Worm (Caenorhabditis elegans) whole organism, midembryonic: ENCODE measurements around the gene D1022.3.

Experiments used
- T22C8.4 ChIP-seq: fragments of 200-800 bp; sonication (Bioruptor generic); IDR thresholded peaks from 2 replicates; pipeline ENCODE4 v1.3.6; 2022; ENCODE audit warnings: missing genetic modification characterization, missing compliant biosample characterization
- cog-1 ChIP-seq: sonication (generic microtip); optimal IDR thresholded peaks from 2 replicates; lab custom pipeline; 2016; ENCODE audit warnings: missing genetic modification characterization, missing compliant biosample characterization
- flt-1 ChIP-seq: fragments of 200-800 bp; sonication (Bioruptor generic); IDR thresholded peaks from 2 replicates; pipeline ENCODE4 v1.3.6; 2022; ENCODE audit warnings: missing genetic modification characterization, missing compliant biosample characterization
- med-1 ChIP-seq: sonication (generic microtip); optimal IDR thresholded peaks from 2 replicates; lab custom pipeline; 2017; ENCODE audit warnings: missing genetic modification characterization, mild to moderate bottlenecking, missing compliant biosample characterization, antibody characterized with exemption, missing genetic modification reagents; ENCODE audit not compliant: insufficient read depth
- ref-1 ChIP-seq: fragments of 200-800 bp; sonication (Bioruptor generic); conservative IDR thresholded peaks from 2 replicates; pipeline ENCODE4 v1.3.6; 2022; ENCODE audit warnings: missing genetic modification reagents, missing genetic modification characterization, missing compliant biosample characterization
- tab-1 ChIP-seq: fragments of 200-800 bp; sonication (Bioruptor generic); IDR thresholded peaks from 2 replicates; pipeline ENCODE4 v1.3.6; 2022; ENCODE audit warnings: missing genetic modification characterization, missing compliant biosample characterization
- ztf-23 ChIP-seq: fragments of 200-800 bp; sonication (Bioruptor generic); IDR thresholded peaks from 2 replicates; pipeline ENCODE4 v1.3.6; 2022; ENCODE audit warnings: missing genetic modification reagents, missing genetic modification characterization, missing compliant biosample characterization
- ztf-29 ChIP-seq: fragments of 200-800 bp; sonication (Bioruptor generic); IDR thresholded peaks from 2 replicates; pipeline ENCODE4 v1.3.6; 2022; ENCODE audit warnings: missing genetic modification reagents, missing genetic modification characterization, missing compliant biosample characterization

DNA sequence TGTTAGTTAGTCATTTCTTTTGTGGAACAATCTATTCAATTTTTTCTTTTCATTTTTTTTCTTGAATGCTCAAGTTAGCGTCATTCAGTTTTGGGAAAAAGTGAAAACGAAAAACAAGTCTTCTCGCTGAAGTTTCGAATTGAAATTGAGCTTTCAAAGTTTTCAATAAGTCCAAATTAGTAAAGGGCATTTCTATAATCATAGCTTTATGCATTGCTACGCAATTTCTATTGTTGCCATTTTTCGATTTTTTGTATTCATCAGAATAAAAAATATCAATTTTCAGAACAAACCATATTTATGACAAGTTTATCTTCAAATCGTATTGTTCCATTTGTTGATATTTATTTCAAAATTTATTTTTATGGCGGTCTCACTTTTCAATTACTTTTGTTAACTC is 47.9 kb downstream of the D1022.3 start, which contains the start of gene srd-55:
- no peak for TF ChIP-seq T22C8.4 (GFP tag; lab: Robert Waterston, UW)
- TF ChIP-seq cog-1: no peak
- no peak for TF ChIP-seq tab-1 (GFP tag; lab: Robert Waterston, UW)
- no peak for TF ChIP-seq med-1 (GFP tag; lab: Kevin White, UChicago)
- TF ChIP-seq flt-1 (GFP tag; lab: Robert Waterston, UW): no peak
- no peak for TF ChIP-seq ztf-23 (GFP tag; lab: Robert Waterston, UW)
- TF ChIP-seq ztf-29 (GFP tag; lab: Robert Waterston, UW): no peak
- TF ChIP-seq ref-1: no peak
